Fruit fly (Drosophila melanogaster) whole organism: Measurements from ENCODE around the gene CG14960.

Experiments
- CG8478 ChIP-seq: fragments of >200 bp; optimal IDR thresholded peaks from 2 replicates; lab custom pipeline; 2018; ENCODE audit warnings: inconsistent platforms
- Dll ChIP-seq: fragments of >200 bp; optimal IDR thresholded peaks from 2 replicates; lab custom pipeline; 2017
- EcR ChIP-seq, 2 experiments: fragments of >200 bp; optimal IDR thresholded peaks; 2 replicates each; lab custom pipeline; 2017; ENCODE audit warnings: missing biosample characterization in 2 of 2, missing genetic modification characterization in 2 of 2, missing genetic modification reagents in 2 of 2
- usp ChIP-seq: fragments of >200 bp; optimal IDR thresholded peaks from 2 replicates; lab custom pipeline; 2017; ENCODE audit warnings: missing biosample characterization, missing genetic modification characterization, mixed read lengths

DNA sequence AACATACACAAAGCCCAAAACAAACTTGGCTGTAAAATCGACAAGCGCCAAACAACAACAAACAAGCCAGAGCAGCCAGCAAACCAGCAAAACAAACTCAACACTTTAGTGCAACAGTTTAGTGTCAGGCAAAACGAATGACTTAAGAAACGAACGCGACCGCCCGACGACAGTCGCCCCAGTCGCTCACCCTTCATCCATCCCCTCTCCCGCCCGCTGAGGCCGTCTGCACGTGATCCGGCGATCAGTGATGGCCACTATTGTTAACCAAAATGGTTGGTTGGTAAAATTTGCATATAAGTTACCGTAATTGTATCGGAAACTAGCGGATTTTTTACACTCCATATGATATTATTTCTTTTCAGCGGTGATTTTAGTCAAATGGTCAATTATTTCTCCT is 17.2 kb upstream of the CG14960 start:
- no peak for TF ChIP-seq CG8478 (lab: Kevin White, UChicago)
- TF ChIP-seq Dll (lab: Kevin White, UChicago), result no peak
- no peak for TF ChIP-seq EcR (GFP tag; optimal IDR thresholded peaks at IDR 0.05; lab: Kevin White, UChicago)
- TF ChIP-seq usp, result no peak
